Fruit fly (Drosophila melanogaster): ENCODE measurements around the gene CG13685.

dm6 chr3L:7792249-7792648, 45.1 kb downstream of the CG13685 start:
- TF ChIP-seq mld (GFP tag; IDR thresholded peaks at IDR 0.05; ENCODE audit: partially characterized antibody), result no peak
- TF ChIP-seq gem (tag; optimal IDR thresholded peaks at IDR 0.05), result peak; percentile 26
